Fruit fly (Drosophila melanogaster) whole organism, embryonic: ENCODE results near the gene CG13694.
A peak's percentile ranks its signal among the peaks of the same experiment; 100 is the strongest.

Experiments used
- Abd-B ChIP-seq: fragments of 200-800 bp; sonication (Bioruptor generic); optimal IDR thresholded peaks from 2 replicates; lab custom pipeline; 2018; ENCODE audit warnings: missing biosample characterization, mild to moderate bottlenecking, missing genetic modification characterization, moderate library complexity
- Bteb2 ChIP-seq: fragments of 200-800 bp; sonication (Bioruptor generic); optimal IDR thresholded peaks from 2 replicates; lab custom pipeline; 2016; ENCODE audit warnings: missing biosample characterization, missing genetic modification characterization
- CG10321 ChIP-seq: fragments of 200-800 bp; sonication (Bioruptor generic); IDR thresholded peaks from 2 replicates; pipeline ENCODE4 v1.3.6; 2022; ENCODE audit warnings: missing biosample characterization, missing genetic modification characterization
- CG12155 ChIP-seq: fragments of 200-800 bp; sonication (Bioruptor generic); optimal IDR thresholded peaks from 3 replicates; lab custom pipeline; 2016; ENCODE audit warnings: missing biosample characterization, missing genetic modification characterization
- CG13424 ChIP-seq: fragments of 200-800 bp; sonication (Bioruptor generic); optimal IDR thresholded peaks from 2 replicates; lab custom pipeline; 2019; ENCODE audit warnings: missing biosample characterization, mild to moderate bottlenecking, missing genetic modification characterization, moderate library complexity
- CG13624 ChIP-seq: fragments of 200-800 bp; sonication (Bioruptor generic); optimal IDR thresholded peaks from 2 replicates; lab custom pipeline; 2016; ENCODE audit warnings: missing biosample characterization, missing genetic modification characterization
- CG1647 ChIP-seq: fragments of 200-800 bp; sonication (Bioruptor generic); optimal IDR thresholded peaks from 3 replicates; lab custom pipeline; 2016; ENCODE audit warnings: missing biosample characterization, missing genetic modification characterization
- CG17328 ChIP-seq: fragments of 200-800 bp; sonication (Bioruptor generic); IDR thresholded peaks from 2 replicates; pipeline ENCODE4 v1.3.6; 2022; ENCODE audit warnings: missing biosample characterization, missing genetic modification characterization
- CG17385 ChIP-seq: fragments of 200-800 bp; sonication (Bioruptor generic); optimal IDR thresholded peaks from 3 replicates; lab custom pipeline; 2018; ENCODE audit warnings: missing biosample characterization, mild to moderate bottlenecking, missing genetic modification characterization
- CG17612 ChIP-seq: fragments of 200-800 bp; sonication (Bioruptor generic); IDR thresholded peaks from 2 replicates; pipeline ENCODE4 v1.3.6; 2022; ENCODE audit warnings: missing biosample characterization, missing genetic modification characterization
- CG18011 ChIP-seq: fragments of 200-800 bp; sonication (Bioruptor generic); optimal IDR thresholded peaks from 2 replicates; lab custom pipeline; 2017; ENCODE audit warnings: missing biosample characterization, missing genetic modification characterization, mild to moderate bottlenecking, moderate library complexity, missing genotype
- CG18262 ChIP-seq: fragments of 200-800 bp; optimal IDR thresholded peaks from 3 replicates; lab custom pipeline; 2019; ENCODE audit warnings: missing biosample characterization, mild to moderate bottlenecking, missing genetic modification characterization, moderate library complexity
- CG2120 ChIP-seq: fragments of 200-800 bp; sonication (Bioruptor generic); optimal IDR thresholded peaks from 3 replicates; lab custom pipeline; 2016; ENCODE audit warnings: missing biosample characterization, missing genetic modification characterization
- CG2199 ChIP-seq: fragments of 200-800 bp; sonication (Bioruptor generic); IDR thresholded peaks from 3 replicates; pipeline ENCODE4 v1.3.6; 2022; ENCODE audit warnings: missing biosample characterization, missing genetic modification characterization
- CG2889 ChIP-seq: fragments of 200-800 bp; sonication (Bioruptor generic); IDR thresholded peaks from 3 replicates; pipeline ENCODE4 v1.3.6; 2022; ENCODE audit warnings: missing biosample characterization, missing genetic modification characterization
- CG3281 ChIP-seq: fragments of 200-800 bp; sonication (Bioruptor generic); optimal IDR thresholded peaks from 3 replicates; lab custom pipeline; 2017; ENCODE audit warnings: missing biosample characterization, mild to moderate bottlenecking, missing genetic modification characterization
- CG3847 ChIP-seq: fragments of 200-800 bp; sonication (Bioruptor generic); IDR thresholded peaks from 2 replicates; pipeline ENCODE4 v1.3.6; 2022; ENCODE audit warnings: missing biosample characterization, missing genetic modification characterization
- CG4282 ChIP-seq: fragments of 200-800 bp; sonication (Bioruptor generic); optimal IDR thresholded peaks from 2 replicates; lab custom pipeline; 2016; ENCODE audit warnings: missing biosample characterization, missing genetic modification characterization
- CG6689 ChIP-seq: fragments of 200-800 bp; sonication (Bioruptor generic); IDR thresholded peaks from 2 replicates; pipeline ENCODE4 v1.3.6; 2022; ENCODE audit warnings: missing biosample characterization, missing genetic modification characterization
- CG6791 ChIP-seq: fragments of 200-800 bp; sonication (Bioruptor generic); IDR thresholded peaks from 3 replicates; pipeline ENCODE4 v1.3.6; 2022; ENCODE audit warnings: missing biosample characterization, missing genetic modification characterization; ENCODE audit not compliant: partially characterized antibody
- CkIIα-i1 ChIP-seq: fragments of 200-800 bp; sonication (Bioruptor generic); IDR thresholded peaks from 2 replicates; pipeline ENCODE4 v1.3.6; 2022; ENCODE audit warnings: missing biosample characterization, missing genetic modification characterization
- Doc2 ChIP-seq: fragments of 200-800 bp; sonication (Bioruptor generic); IDR thresholded peaks from 2 replicates; pipeline ENCODE4 v1.3.6; 2022; ENCODE audit warnings: missing biosample characterization, missing genetic modification characterization
- Hand ChIP-seq: fragments of 200-800 bp; sonication (Bioruptor generic); optimal IDR thresholded peaks from 2 replicates; lab custom pipeline; 2017; ENCODE audit warnings: mild to moderate bottlenecking, missing biosample characterization, missing genetic modification reagents, missing genetic modification characterization
- Hr3 ChIP-seq: fragments of 200-800 bp; sonication (Bioruptor generic); optimal IDR thresholded peaks from 3 replicates; lab custom pipeline; 2016; ENCODE audit warnings: missing biosample characterization, missing genetic modification characterization
- Hr78 ChIP-seq, 2 experiments: fragments of 200-800 bp in 1 of 2; fragments of >200 bp in 1 of 2; sonication (Bioruptor generic) in 1 of 2; optimal IDR thresholded peaks; 2 replicates each; lab custom pipeline; 2017 to 2019; ENCODE audit warnings: missing biosample characterization in 2 of 2, missing genetic modification characterization in 2 of 2, mild to moderate bottlenecking in 1 of 2, moderate library complexity in 1 of 2
- Nf-YC ChIP-seq: fragments of 200-800 bp; optimal IDR thresholded peaks from 3 replicates; lab custom pipeline; 2019; ENCODE audit warnings: missing biosample characterization, mild to moderate bottlenecking, missing genetic modification characterization, moderate library complexity
- PHDP ChIP-seq: fragments of 200-800 bp; sonication (Bioruptor generic); optimal IDR thresholded peaks from 3 replicates; lab custom pipeline; 2018; ENCODE audit warnings: missing biosample characterization, mild to moderate bottlenecking, missing genetic modification characterization, moderate library complexity
- Sox100B ChIP-seq: fragments of 200-800 bp; sonication (Bioruptor generic); optimal IDR thresholded peaks from 3 replicates; lab custom pipeline; 2018; ENCODE audit warnings: missing biosample characterization, mild to moderate bottlenecking, missing genetic modification characterization
- YL-1 ChIP-seq: fragments of 200-800 bp; sonication (Bioruptor generic); optimal IDR thresholded peaks from 3 replicates; lab custom pipeline; 2017; ENCODE audit warnings: missing biosample characterization, mild to moderate bottlenecking, missing genetic modification characterization
- aop ChIP-seq: fragments of 200-800 bp; sonication (Bioruptor generic); IDR thresholded peaks from 2 replicates; pipeline ENCODE4 v1.3.6; 2022; ENCODE audit warnings: missing biosample characterization, missing genetic modification characterization
- az2 ChIP-seq: fragments of 200-800 bp; sonication (Bioruptor generic); optimal IDR thresholded peaks from 3 replicates; lab custom pipeline; 2016; ENCODE audit warnings: missing biosample characterization, missing genetic modification characterization
- bab2 ChIP-seq: fragments of 200-800 bp; sonication (Bioruptor generic); optimal IDR thresholded peaks from 2 replicates; lab custom pipeline; 2016; ENCODE audit warnings: missing biosample characterization, missing genetic modification characterization
- cad ChIP-seq: fragments of >200 bp; optimal IDR thresholded peaks from 2 replicates; lab custom pipeline; 2017; ENCODE audit warnings: missing biosample characterization, missing genetic modification characterization
- croc ChIP-seq: fragments of 200-800 bp; sonication (Bioruptor generic); conservative IDR thresholded peaks from 3 replicates; pipeline ENCODE4 v1.3.6; 2022; ENCODE audit warnings: missing biosample characterization, missing genetic modification characterization
- cwo ChIP-seq: fragments of 200-800 bp; sonication (Bioruptor generic); optimal IDR thresholded peaks from 3 replicates; lab custom pipeline; 2017; ENCODE audit warnings: missing biosample characterization, missing genetic modification characterization, mild to moderate bottlenecking, moderate library complexity, missing genetic modification reagents
- da ChIP-seq: fragments of 200-800 bp; sonication (Bioruptor generic); optimal IDR thresholded peaks from 2 replicates; lab custom pipeline; 2016; ENCODE audit warnings: missing biosample characterization, missing genetic modification characterization
- dmrt11E ChIP-seq: fragments of 200-800 bp; sonication (Bioruptor generic); optimal IDR thresholded peaks from 3 replicates; lab custom pipeline; 2018; ENCODE audit warnings: missing biosample characterization, mild to moderate bottlenecking, missing genetic modification characterization, moderate library complexity
- esg ChIP-seq: fragments of 200-800 bp; sonication (Bioruptor generic); conservative IDR thresholded peaks from 2 replicates; pipeline ENCODE4 v1.3.6; 2022; ENCODE audit warnings: missing biosample characterization, missing genetic modification characterization
- fd3F ChIP-seq: fragments of 200-800 bp; sonication (Bioruptor generic); optimal IDR thresholded peaks from 2 replicates; lab custom pipeline; 2018; ENCODE audit warnings: missing biosample characterization, mild to moderate bottlenecking, missing genetic modification characterization, moderate library complexity
- gcm ChIP-seq: fragments of 200-800 bp; sonication (Bioruptor generic); optimal IDR thresholded peaks from 2 replicates; lab custom pipeline; 2019; ENCODE audit warnings: missing biosample characterization, mild to moderate bottlenecking, missing genetic modification characterization, moderate library complexity
- h ChIP-seq: fragments of >200 bp; optimal IDR thresholded peaks from 2 replicates; lab custom pipeline; 2017
- hbn ChIP-seq: fragments of 200-800 bp; sonication (Bioruptor generic); IDR thresholded peaks from 2 replicates; pipeline ENCODE4 v1.3.6; 2022; ENCODE audit warnings: missing biosample characterization, missing genetic modification characterization; ENCODE audit not compliant: partially characterized antibody
- hth ChIP-seq: fragments of >200 bp; optimal IDR thresholded peaks from 2 replicates; lab custom pipeline; 2017; ENCODE audit warnings: inconsistent platforms
- jumu ChIP-seq: fragments of 200-800 bp; sonication (Bioruptor generic); optimal IDR thresholded peaks from 3 replicates; lab custom pipeline; 2016; ENCODE audit warnings: missing biosample characterization, missing genetic modification characterization
- pita ChIP-seq: fragments of 200-800 bp; sonication (Bioruptor generic); optimal IDR thresholded peaks from 2 replicates; lab custom pipeline; 2017; ENCODE audit warnings: missing biosample characterization, mild to moderate bottlenecking, missing genetic modification characterization
- prd ChIP-seq, 3 experiments: fragments of >200 bp in 2 of 3; fragments of 200-800 bp in 1 of 3; sonication (Bioruptor generic) in 1 of 3; optimal IDR thresholded peaks in 2 of 3; IDR thresholded peaks in 1 of 3; 2 replicates in 2 of 3; 3 replicates in 1 of 3; pipeline versions ENCODE4 v1.3.6 to Lab custom; 2017 to 2022; ENCODE audit warnings: missing biosample characterization in 1 of 3, missing genetic modification characterization in 1 of 3
- ranshi ChIP-seq: fragments of 200-800 bp; sonication (Bioruptor generic); IDR thresholded peaks from 2 replicates; pipeline ENCODE4 v1.3.6; 2022; ENCODE audit warnings: missing biosample characterization, missing genetic modification characterization
- tll ChIP-seq, 2 experiments: fragments of 200-800 bp in 1 of 2; fragments of >200 bp in 1 of 2; sonication (Bioruptor generic) in 1 of 2; optimal IDR thresholded peaks; 2 replicates each; lab custom pipeline; 2017 to 2019; ENCODE audit warnings: missing biosample characterization in 2 of 2, missing genetic modification characterization in 2 of 2, mild to moderate bottlenecking in 1 of 2, moderate library complexity in 1 of 2
- tup ChIP-seq: fragments of 200-800 bp; sonication (Bioruptor generic); optimal IDR thresholded peaks from 2 replicates; lab custom pipeline; 2016; ENCODE audit warnings: missing biosample characterization, mild to moderate bottlenecking, missing genetic modification characterization, moderate library complexity
- wdn ChIP-seq: fragments of 200-800 bp; sonication (Bioruptor generic); IDR thresholded peaks from 2 replicates; pipeline ENCODE4 v1.3.6; 2022; ENCODE audit warnings: missing biosample characterization, missing genetic modification characterization

CG13694 gene

DNA sequence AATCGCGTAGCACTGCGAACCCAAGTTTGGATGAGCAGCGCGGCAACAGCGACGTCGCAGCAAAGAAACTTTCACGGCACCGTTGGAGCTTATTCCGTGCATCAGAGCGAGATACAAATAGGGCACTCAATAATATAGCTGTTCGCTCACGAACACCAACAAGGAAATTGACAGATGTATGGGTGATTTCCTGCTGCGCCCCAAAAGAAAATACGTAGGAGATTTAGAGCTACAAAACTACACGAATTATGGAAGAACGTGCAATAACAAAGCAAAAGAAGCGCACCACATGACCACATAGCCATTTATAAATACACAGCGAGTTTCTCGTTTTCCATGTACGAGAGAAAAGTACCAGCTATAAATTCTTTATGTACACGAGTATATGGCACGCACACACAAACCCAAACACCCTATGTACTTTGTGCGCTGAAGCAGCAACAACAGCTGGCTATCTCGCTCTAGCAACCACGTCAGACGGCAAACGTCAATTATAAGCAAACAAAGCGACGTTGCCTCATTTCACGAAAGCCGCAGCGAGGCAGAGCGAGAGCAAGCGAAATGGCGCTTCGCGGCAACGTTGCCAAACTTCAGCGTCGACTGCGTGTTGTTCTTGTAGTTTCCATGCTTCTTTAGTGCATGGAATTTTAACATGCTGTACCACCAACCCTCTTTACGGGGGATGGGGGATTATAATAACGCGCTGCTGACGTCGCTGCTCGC lies 45.3 kb upstream of the CG13694 start (continued):
- TF ChIP-seq fd3F (GFP tag; lab: Kevin White, UChicago) (no peak), Hr78 (GFP tag; optimal IDR thresholded peaks at IDR 0.05; lab: Kevin White, UChicago) (no peak), dmrt11E (no peak), bab2 (GFP tag; lab: Kevin White, UChicago) (no peak), esg (no peak), Bteb2 (GFP tag; lab: Kevin White, UChicago) (no peak), tll (GFP tag; optimal IDR thresholded peaks at IDR 0.05; lab: Kevin White, UChicago) (peak in 1 of 2 experiments; percentile 99), CG4282 (GFP tag; lab: Kevin White, UChicago) (no peak), hth (lab: Kevin White, UChicago) (no peak), CG3281 (GFP tag; lab: Kevin White, UChicago) (peak; percentile 66), CG17328 (GFP tag; lab: Robert Waterston, UW) (no peak), Nf-YC (tag; lab: Kevin White, UChicago) (peak; percentile 50), CG2120 (peak; percentile 3), CG2199 (no peak), Sox100B (GFP tag; lab: Kevin White, UChicago) (no peak), PHDP (tag; lab: Kevin White, UChicago) (peak; percentile 8), CG10321 (no peak), CG17612 (GFP tag; lab: Robert Waterston, UW) (no peak), hbn (GFP tag; lab: Robert Waterston, UW) (no peak), CG2889 (no peak), da (GFP tag; lab: Kevin White, UChicago) (no peak), gcm (GFP tag; lab: Kevin White, UChicago) (no peak), Hand (GFP tag; lab: Kevin White, UChicago) (no peak), h (lab: Kevin White, UChicago) (no peak), CkIIα-i1 (GFP tag; lab: Robert Waterston, UW) (no peak), jumu (no peak), CG18011 (GFP tag; lab: Kevin White, UChicago) (no peak), CG6791 (GFP tag; lab: Robert Waterston, UW) (no peak), wdn (GFP tag; lab: Robert Waterston, UW) (no peak), Doc2 (GFP tag; lab: Robert Waterston, UW) (no peak), YL-1 (GFP tag; lab: Kevin White, UChicago) (peak; percentile 55), aop (no peak), CG13624 (GFP tag; lab: Kevin White, UChicago) (peak; percentile 77), cad (GFP tag; lab: Kevin White, UChicago) (peak; percentile 63), CG1647 (no peak), ranshi (no peak), pita (GFP tag; lab: Kevin White, UChicago) (no peak), cwo (GFP tag; lab: Kevin White, UChicago) (peak; percentile 0), CG12155 (GFP tag; lab: Kevin White, UChicago) (no peak), croc (GFP tag; lab: Robert Waterston, UW) (no peak), CG6689 (no peak), prd (optimal IDR thresholded peaks at IDR 0.05; lab: Kevin White, UChicago) (no peak), prd (GFP tag; IDR thresholded peaks at IDR 0.05; lab: Robert Waterston, UW) (no peak), CG17385 (GFP tag; lab: Kevin White, UChicago) (peak; percentile 61), CG3847 (no peak), CG13424 (tag; lab: Kevin White, UChicago) (no peak), CG18262 (tag; lab: Kevin White, UChicago) (no peak), az2 (GFP tag; lab: Kevin White, UChicago) (no peak), tup (no peak), Abd-B (GFP tag; lab: Kevin White, UChicago) (no peak), Hr3 (no peak)
